Fruit fly (Drosophila melanogaster): ENCODE measurements around the gene slmb.

DNA sequence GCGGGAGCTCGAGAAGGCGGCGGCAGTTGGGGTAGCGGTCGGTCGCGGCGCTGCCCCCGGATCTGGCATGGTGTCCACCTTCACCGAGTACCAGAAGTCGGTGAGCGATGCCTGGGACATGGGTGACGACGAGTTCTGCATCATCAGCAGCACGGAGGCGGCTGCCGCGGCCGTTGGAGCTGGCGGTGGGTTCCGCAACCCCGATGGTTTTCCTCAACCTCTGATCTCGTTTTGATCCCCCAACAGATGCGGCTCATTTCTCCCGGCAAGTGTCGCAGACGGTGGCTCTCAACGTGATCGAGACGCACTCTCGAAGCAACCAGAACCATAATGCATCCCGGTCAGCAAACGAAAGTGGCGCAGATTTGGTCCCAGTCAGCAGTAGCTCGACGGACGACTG is 24.8 kb downstream of the slmb start:
- TF ChIP-seq Mio (GFP tag; optimal IDR thresholded peaks at IDR 0.05) (no peak), Sp1 (GFP tag; optimal IDR thresholded peaks at IDR 0.05) (no peak), usp (GFP tag; optimal IDR thresholded peaks at IDR 0.05) (no peak), OdsH (GFP tag; optimal IDR thresholded peaks at IDR 0.05) (no peak), CrebA (GFP tag; optimal IDR thresholded peaks at IDR 0.05; ENCODE audit: borderline replicate concordance) (no peak), HLH106 (tag; optimal IDR thresholded peaks at IDR 0.05) (no peak)
